Fruit fly (Drosophila melanogaster) whole organism, prepupa: ENCODE data around the gene Rpn3.

Experiments
- Blimp-1 ChIP-seq: fragments of 200-800 bp; sonication (Bioruptor generic); optimal IDR thresholded peaks from 3 replicates; lab custom pipeline; 2017; ENCODE audit warnings: missing biosample characterization, missing genetic modification characterization, mild to moderate bottlenecking, moderate library complexity, missing genetic modification reagents
- CG10631 ChIP-seq: fragments of 200-800 bp; sonication (Bioruptor generic); optimal IDR thresholded peaks from 2 replicates; lab custom pipeline; 2016; ENCODE audit warnings: missing biosample characterization, missing genetic modification characterization
- CG10669 ChIP-seq: fragments of 200-800 bp; sonication (Bioruptor generic); optimal IDR thresholded peaks from 3 replicates; lab custom pipeline; 2018; ENCODE audit warnings: missing biosample characterization, mild to moderate bottlenecking, missing genetic modification characterization, moderate library complexity
- CG11294 ChIP-seq: fragments of 200-800 bp; sonication (Bioruptor generic); IDR thresholded peaks from 2 replicates; pipeline ENCODE4 v1.3.6; 2022; ENCODE audit warnings: missing biosample characterization, missing genetic modification characterization
- CG11762 ChIP-seq: fragments of 200-800 bp; sonication (Bioruptor generic); optimal IDR thresholded peaks from 3 replicates; lab custom pipeline; 2016; ENCODE audit warnings: missing biosample characterization, missing genetic modification characterization; ENCODE audit not compliant: insufficient read depth
- CG11902 ChIP-seq: fragments of 200-800 bp; sonication (Bioruptor generic); optimal IDR thresholded peaks from 3 replicates; lab custom pipeline; 2016; ENCODE audit warnings: missing biosample characterization, missing genetic modification characterization
- CG1621 ChIP-seq: fragments of 200-800 bp; sonication (Bioruptor generic); optimal IDR thresholded peaks from 3 replicates; lab custom pipeline; 2018; ENCODE audit warnings: missing biosample characterization, mild to moderate bottlenecking, missing genetic modification characterization
- CG16779 ChIP-seq: fragments of 200-800 bp; sonication (Bioruptor generic); optimal IDR thresholded peaks from 3 replicates; lab custom pipeline; 2017; ENCODE audit warnings: missing biosample characterization, mild to moderate bottlenecking, missing genetic modification characterization
- CG31627 ChIP-seq: fragments of 200-800 bp; sonication (Bioruptor generic); optimal IDR thresholded peaks from 3 replicates; lab custom pipeline; 2016; ENCODE audit warnings: missing biosample characterization, missing genetic modification characterization
- CG34406 ChIP-seq: fragments of 200-800 bp; sonication (Bioruptor generic); optimal IDR thresholded peaks from 3 replicates; lab custom pipeline; 2016; ENCODE audit warnings: missing biosample characterization, missing genetic modification characterization
- CG3919 ChIP-seq: fragments of 200-800 bp; sonication (Bioruptor generic); optimal IDR thresholded peaks from 3 replicates; lab custom pipeline; 2016; ENCODE audit warnings: missing biosample characterization, missing genetic modification characterization
- CG4318 ChIP-seq: fragments of 200-800 bp; sonication (Bioruptor generic); optimal IDR thresholded peaks from 3 replicates; lab custom pipeline; 2017; ENCODE audit warnings: missing biosample characterization, mild to moderate bottlenecking, missing genetic modification characterization
- CG6163 ChIP-seq: fragments of 200-800 bp; sonication (Bioruptor generic); IDR thresholded peaks from 3 replicates; pipeline ENCODE4 v1.3.6; 2022; ENCODE audit warnings: missing biosample characterization, missing genetic modification characterization
- CG6276 ChIP-seq: fragments of 200-800 bp; sonication (Bioruptor generic); optimal IDR thresholded peaks from 2 replicates; lab custom pipeline; 2017; ENCODE audit warnings: missing biosample characterization, mild to moderate bottlenecking, missing genetic modification characterization
- CG6792 ChIP-seq: fragments of 200-800 bp; sonication (Bioruptor generic); optimal IDR thresholded peaks from 3 replicates; lab custom pipeline; 2016; ENCODE audit warnings: missing biosample characterization, missing genetic modification characterization
- CG6808 ChIP-seq: fragments of 200-800 bp; sonication (Bioruptor generic); optimal IDR thresholded peaks from 3 replicates; lab custom pipeline; 2017; ENCODE audit warnings: missing biosample characterization, missing genetic modification characterization, mild to moderate bottlenecking, moderate library complexity, missing genetic modification reagents
- CG6854 ChIP-seq: fragments of 200-800 bp; sonication (Bioruptor generic); optimal IDR thresholded peaks from 2 replicates; lab custom pipeline; 2017; ENCODE audit warnings: missing biosample characterization, mild to moderate bottlenecking, missing genetic modification characterization
- CG7368 ChIP-seq: fragments of 200-800 bp; sonication (Bioruptor generic); optimal IDR thresholded peaks from 3 replicates; lab custom pipeline; 2016; ENCODE audit warnings: missing biosample characterization, missing genetic modification characterization
- CG8119 ChIP-seq: fragments of 200-800 bp; sonication (Bioruptor generic); IDR thresholded peaks from 3 replicates; pipeline ENCODE4 v1.3.6; 2022; ENCODE audit warnings: missing biosample characterization, missing genetic modification characterization
- CG9139 ChIP-seq: fragments of 200-800 bp; sonication (Bioruptor generic); optimal IDR thresholded peaks from 3 replicates; lab custom pipeline; 2017; ENCODE audit warnings: missing biosample characterization, mild to moderate bottlenecking, missing genetic modification characterization
- Eip78C ChIP-seq: fragments of 200-800 bp; sonication (Bioruptor generic); peaks from one replicate; lab custom pipeline; 2016; ENCODE audit warnings: missing biosample characterization, missing genetic modification characterization
- Ets21C ChIP-seq: fragments of 200-800 bp; sonication (Bioruptor generic); optimal IDR thresholded peaks from 3 replicates; lab custom pipeline; 2016; ENCODE audit warnings: missing biosample characterization, missing genetic modification characterization
- Gug ChIP-seq: fragments of 200-800 bp; sonication (Bioruptor generic); IDR thresholded peaks from 2 replicates; pipeline ENCODE4 v1.3.6; 2022; ENCODE audit warnings: missing biosample characterization, missing genetic modification characterization
- Hr39 ChIP-seq: fragments of 200-800 bp; sonication (Bioruptor generic); optimal IDR thresholded peaks from 2 replicates; lab custom pipeline; 2016; ENCODE audit warnings: missing biosample characterization, missing genetic modification characterization
- Hr4 ChIP-seq: fragments of 200-800 bp; sonication (Bioruptor generic); optimal IDR thresholded peaks from 3 replicates; lab custom pipeline; 2016; ENCODE audit warnings: missing biosample characterization, missing genetic modification characterization
- Lpt ChIP-seq: fragments of 200-800 bp; sonication (Bioruptor generic); optimal IDR thresholded peaks from 3 replicates; lab custom pipeline; 2016; ENCODE audit warnings: missing biosample characterization, missing genetic modification characterization
- Met ChIP-seq: fragments of 200-800 bp; sonication (Bioruptor generic); optimal IDR thresholded peaks from 3 replicates; lab custom pipeline; 2016; ENCODE audit warnings: missing biosample characterization, missing genetic modification characterization
- Smox ChIP-seq: fragments of 200-800 bp; sonication (Bioruptor generic); optimal IDR thresholded peaks from 3 replicates; lab custom pipeline; 2016; ENCODE audit warnings: missing biosample characterization, missing genetic modification characterization
- Sox102F ChIP-seq: fragments of 200-800 bp; sonication (Bioruptor generic); optimal IDR thresholded peaks from 2 replicates; lab custom pipeline; 2016; ENCODE audit warnings: missing biosample characterization, mild to moderate bottlenecking, missing genetic modification characterization
- Sox14 ChIP-seq: fragments of 200-800 bp; sonication (Bioruptor generic); optimal IDR thresholded peaks from 3 replicates; lab custom pipeline; 2016; ENCODE audit warnings: missing biosample characterization, missing genetic modification characterization
- Sox15 ChIP-seq: fragments of 200-800 bp; sonication (Bioruptor generic); optimal IDR thresholded peaks from 3 replicates; lab custom pipeline; 2016; ENCODE audit warnings: missing biosample characterization, missing genetic modification characterization
- acj6 ChIP-seq: fragments of 200-800 bp; sonication (Bioruptor generic); optimal IDR thresholded peaks from 3 replicates; lab custom pipeline; 2016; ENCODE audit warnings: missing biosample characterization, missing genetic modification characterization
- dac ChIP-seq: fragments of 200-800 bp; sonication (Bioruptor generic); optimal IDR thresholded peaks from 2 replicates; lab custom pipeline; 2017; ENCODE audit warnings: missing biosample characterization, mild to moderate bottlenecking, missing genetic modification characterization
- dsx ChIP-seq: fragments of 200-800 bp; optimal IDR thresholded peaks from 3 replicates; lab custom pipeline; 2019; ENCODE audit warnings: missing biosample characterization, mild to moderate bottlenecking, missing genetic modification characterization, moderate library complexity; ENCODE audit not compliant: poor library complexity, severe bottlenecking
- esn ChIP-seq: fragments of 200-800 bp; sonication (Bioruptor generic); optimal IDR thresholded peaks from 2 replicates; lab custom pipeline; 2016; ENCODE audit warnings: missing biosample characterization, mild to moderate bottlenecking, missing genetic modification characterization, moderate library complexity
- fd59A ChIP-seq: fragments of 200-800 bp; sonication (Bioruptor generic); optimal IDR thresholded peaks from 2 replicates; lab custom pipeline; 2017; ENCODE audit warnings: missing biosample characterization, mild to moderate bottlenecking, missing genetic modification characterization, missing genetic modification reagents
- fkh ChIP-seq: fragments of 200-800 bp; sonication (Bioruptor generic); optimal IDR thresholded peaks from 3 replicates; lab custom pipeline; 2017; ENCODE audit warnings: missing biosample characterization, mild to moderate bottlenecking, missing genetic modification characterization, moderate library complexity
- lz ChIP-seq: fragments of 200-800 bp; sonication (Bioruptor generic); optimal IDR thresholded peaks from 3 replicates; lab custom pipeline; 2016; ENCODE audit warnings: missing biosample characterization, missing genetic modification characterization
- net ChIP-seq: fragments of 200-800 bp; sonication (Bioruptor generic); optimal IDR thresholded peaks from 3 replicates; lab custom pipeline; 2016; ENCODE audit warnings: missing biosample characterization, missing genetic modification characterization
- ss ChIP-seq, 2 experiments: fragments of 200-800 bp; sonication (Bioruptor generic); optimal IDR thresholded peaks; 2 replicates in 1 of 2; 3 replicates in 1 of 2; lab custom pipeline; 2017 to 2018; ENCODE audit warnings: mild to moderate bottlenecking in 2 of 2, missing biosample characterization in 2 of 2, missing genetic modification characterization in 2 of 2, moderate library complexity in 1 of 2
- svp ChIP-seq: fragments of 200-800 bp; sonication (Bioruptor generic); peaks from one replicate; lab custom pipeline; 2016; ENCODE audit warnings: missing biosample characterization, missing genetic modification characterization
- topi ChIP-seq: fragments of 200-800 bp; sonication (Bioruptor generic); optimal IDR thresholded peaks from 3 replicates; lab custom pipeline; 2016; ENCODE audit warnings: missing biosample characterization, missing genetic modification characterization

The Rpn3 gene

dm6 chr2L:19026491-19027197 lies 24.9 kb upstream of the Rpn3 start (continued):
- TF ChIP-seq CG11294 (GFP tag; lab: Robert Waterston, UW) (no peak), CG3919 (GFP tag; lab: Kevin White, UChicago) (peak; percentile 30), Sox15 (GFP tag; lab: Kevin White, UChicago) (peak; percentile 33), Eip78C (peak; percentile 86), Met (peak; percentile 45), CG10631 (peak; percentile 44), CG4318 (GFP tag; lab: Kevin White, UChicago) (peak; percentile 11), Sox14 (GFP tag; lab: Kevin White, UChicago) (peak; percentile 57), acj6 (GFP tag; lab: Kevin White, UChicago) (peak; percentile 34), CG6854 (no peak), CG1621 (tag; lab: Kevin White, UChicago) (peak; percentile 60), CG10669 (peak; percentile 76), CG31627 (GFP tag; lab: Kevin White, UChicago) (peak; percentile 33), Sox102F (GFP tag; lab: Kevin White, UChicago) (peak; percentile 21), dac (no peak), CG34406 (GFP tag; lab: Kevin White, UChicago) (peak; percentile 47), fd59A (GFP tag; lab: Kevin White, UChicago) (peak; percentile 66), CG6808 (peak; percentile 71), Ets21C (GFP tag; lab: Kevin White, UChicago) (peak; percentile 29), CG6276 (GFP tag; lab: Kevin White, UChicago) (peak; percentile 24), Gug (GFP tag; lab: Robert Waterston, UW) (no peak), CG11762 (GFP tag; lab: Kevin White, UChicago) (peak; percentile 6), CG6792 (GFP tag; lab: Kevin White, UChicago) (peak; percentile 41), net (peak; percentile 20), Hr39 (peak; percentile 16), lz (GFP tag; lab: Kevin White, UChicago) (peak; percentile 29), topi (GFP tag; lab: Kevin White, UChicago) (peak; percentile 25), Hr4 (peak; percentile 21), CG11902 (GFP tag; lab: Kevin White, UChicago) (peak; percentile 5), fkh (GFP tag; lab: Kevin White, UChicago) (no peak), CG16779 (peak; percentile 13), esn (GFP tag; lab: Kevin White, UChicago) (peak; percentile 48), CG9139 (GFP tag; lab: Kevin White, UChicago) (peak; percentile 54), CG7368 (GFP tag; lab: Kevin White, UChicago) (no peak)

dm6 chr2L:19027246-19027886 lies 24.2 kb upstream of the Rpn3 start, which contains the start of gene Sidpn:
TSS of gene Sidpn (plus strand) at chr2L:19027710.
- no peak for TF ChIP-seq CG10669
- no peak for TF ChIP-seq Sox102F (GFP tag; lab: Kevin White, UChicago)
- TF ChIP-seq ss (GFP tag; optimal IDR thresholded peaks at IDR 0.05; lab: Kevin White, UChicago) = no peak
- TF ChIP-seq CG11902 (GFP tag; lab: Kevin White, UChicago) = no peak
- TF ChIP-seq Lpt (GFP tag; lab: Kevin White, UChicago) = no peak
- no peak for TF ChIP-seq Blimp-1 (GFP tag; lab: Kevin White, UChicago)

- TF ChIP-seq Hr39 = no peak
- TF ChIP-seq Sox102F (GFP tag; lab: Kevin White, UChicago) = no peak
- no peak for TF ChIP-seq CG4318 (GFP tag; lab: Kevin White, UChicago)
- no peak for TF ChIP-seq Hr4
- no peak for TF ChIP-seq CG11294 (GFP tag; lab: Robert Waterston, UW)
- no peak for TF ChIP-seq Met
- TF ChIP-seq svp (GFP tag; lab: Kevin White, UChicago) = no peak
- no peak for TF ChIP-seq CG16779
- no peak for TF ChIP-seq Ets21C (GFP tag; lab: Kevin White, UChicago)
- TF ChIP-seq CG6163 = no peak
- TF ChIP-seq CG6276 (GFP tag; lab: Kevin White, UChicago) = no peak
- no peak for TF ChIP-seq CG8119 (GFP tag; lab: Robert Waterston, UW)
- no peak for TF ChIP-seq dsx (GFP tag; lab: Kevin White, UChicago)
- TF ChIP-seq CG6808 = no peak
- no peak for TF ChIP-seq topi (GFP tag; lab: Kevin White, UChicago)
- TF ChIP-seq CG11762 (GFP tag; lab: Kevin White, UChicago) = no peak
- TF ChIP-seq CG9139 (GFP tag; lab: Kevin White, UChicago) = no peak
- TF ChIP-seq Smox = no peak
- TF ChIP-seq Lpt (GFP tag; lab: Kevin White, UChicago) = no peak
- TF ChIP-seq CG3919 (GFP tag; lab: Kevin White, UChicago) = no peak
- TF ChIP-seq, all 60 proteins: peak for 0
These were observed 18.3 kb upstream of the Rpn3 start, which contains the start of gene hook for dm6 chr2L:19033288-19033687. TSS of gene hook (minus strand) at chr2L:19033498.
